Worm (Caenorhabditis elegans) whole organism, midembryonic: ENCODE measurements around the gene seu-1.

Experiments used
- cog-1 ChIP-seq: sonication (generic microtip); optimal IDR thresholded peaks from 2 replicates; lab custom pipeline; 2016; ENCODE audit warnings: missing genetic modification characterization, missing compliant biosample characterization
- flt-1 ChIP-seq: fragments of 200-800 bp; sonication (Bioruptor generic); IDR thresholded peaks from 2 replicates; pipeline ENCODE4 v1.3.6; 2022; ENCODE audit warnings: missing genetic modification characterization, missing compliant biosample characterization
- klf-2 ChIP-seq: fragments of 200-800 bp; sonication (Bioruptor generic); conservative IDR thresholded peaks from 2 replicates; pipeline ENCODE4 v1.3.6; 2022; ENCODE audit warnings: missing genetic modification reagents, missing genetic modification characterization, missing compliant biosample characterization
- med-1 ChIP-seq: sonication (generic microtip); optimal IDR thresholded peaks from 2 replicates; lab custom pipeline; 2017; ENCODE audit warnings: missing genetic modification characterization, mild to moderate bottlenecking, missing compliant biosample characterization, antibody characterized with exemption, missing genetic modification reagents; ENCODE audit not compliant: insufficient read depth

ce11 chrIV:6301764-6302163, 27.7 kb upstream of the seu-1 start, which contains the start of gene srv-26:
- TF ChIP-seq med-1 (no peak), flt-1 (GFP tag; lab: Robert Waterston, UW) (no peak), cog-1 (tag; lab: Kevin White, UChicago) (no peak), klf-2 (GFP tag; lab: Robert Waterston, UW) (no peak)
